Worm (Caenorhabditis elegans) whole organism, L1 larva: Measurements from ENCODE around the gene sir-2.3.

Experiments used
- C04F5.9 ChIP-seq: sonication (generic microtip); optimal IDR thresholded peaks from 2 replicates; lab custom pipeline; 2016; ENCODE audit warnings: missing genetic modification characterization, missing compliant biosample characterization
- alr-1 ChIP-seq: fragments of 200-800 bp; sonication (Bioruptor generic); optimal IDR thresholded peaks from 2 replicates; lab custom pipeline; 2018; ENCODE audit warnings: borderline replicate concordance, mild to moderate bottlenecking, missing genetic modification characterization, missing compliant biosample characterization
- aly-2 ChIP-seq: fragments of 150-350 bp; optimal IDR thresholded peaks from 2 replicates; lab custom pipeline; 2014; ENCODE audit warnings: missing biosample characterization, missing genetic modification characterization
- blmp-1 ChIP-seq: fragments of 150-350 bp; optimal IDR thresholded peaks from 2 replicates; lab custom pipeline; 2014; ENCODE audit warnings: missing biosample characterization, missing genetic modification characterization
- ceh-8 ChIP-seq: fragments of 200-800 bp; sonication (Bioruptor generic); optimal IDR thresholded peaks from 2 replicates; lab custom pipeline; 2018; ENCODE audit warnings: mild to moderate bottlenecking, missing genetic modification characterization, moderate library complexity, missing compliant biosample characterization
- efl-1 ChIP-seq, 4 experiments: fragments of 150-350 bp; optimal IDR thresholded peaks in 3 of 4; peaks in 1 of 4; 1 replicate in 1 of 4; 2 replicates in 3 of 4; lab custom pipeline; 2014; ENCODE audit warnings: missing biosample characterization in 2 of 4, missing genetic modification characterization in 2 of 4, missing genetic modification reagents in 2 of 4
- efl-3 ChIP-seq: fragments of 200-800 bp; sonication (Bioruptor generic); optimal IDR thresholded peaks from 2 replicates; lab custom pipeline; 2018; ENCODE audit warnings: mild to moderate bottlenecking, missing genetic modification characterization, missing compliant biosample characterization
- elt-2 ChIP-seq: sonication (generic microtip); optimal IDR thresholded peaks from 2 replicates; lab custom pipeline; 2016; ENCODE audit warnings: missing genetic modification characterization, mild to moderate bottlenecking, inconsistent platforms, missing compliant biosample characterization, missing genetic modification reagents
- elt-3 ChIP-seq, 6 experiments: fragments of 150-350 bp in 1 of 6; sonication (generic microtip); optimal IDR thresholded peaks; 2 replicates each; lab custom pipeline; 2017 to 2018; ENCODE audit warnings: missing biosample characterization in 6 of 6, missing genetic modification characterization in 6 of 6, inconsistent platforms in 1 of 6
- fkh-8 ChIP-seq: sonication (generic microtip); optimal IDR thresholded peaks from 2 replicates; lab custom pipeline; 2016; ENCODE audit warnings: mild to moderate bottlenecking, missing genetic modification characterization, missing compliant biosample characterization
- fos-1 ChIP-seq: fragments of 150-350 bp; optimal IDR thresholded peaks from 2 replicates; lab custom pipeline; 2014; ENCODE audit warnings: missing biosample characterization, missing genetic modification characterization
- jun-1 ChIP-seq: fragments of 150-350 bp; optimal IDR thresholded peaks from 2 replicates; lab custom pipeline; 2014; ENCODE audit warnings: missing biosample characterization, missing genetic modification reagents, missing genetic modification characterization
- lin-14 ChIP-seq: fragments of 200-800 bp; sonication (Bioruptor generic); optimal IDR thresholded peaks from 2 replicates; lab custom pipeline; 2018; ENCODE audit warnings: mild to moderate bottlenecking, missing genetic modification characterization, moderate library complexity, missing compliant biosample characterization
- lin-35 ChIP-seq, 2 experiments: fragments of 150-350 bp; optimal IDR thresholded peaks; 2 replicates each; lab custom pipeline; 2014; ENCODE audit warnings: missing biosample characterization in 2 of 2, missing genetic modification characterization in 2 of 2, missing genetic modification reagents in 2 of 2
- mdl-1 ChIP-seq, 2 experiments: fragments of 150-350 bp; optimal IDR thresholded peaks; 2 replicates each; lab custom pipeline; 2014 to 2017; ENCODE audit warnings: missing biosample characterization in 2 of 2, missing genetic modification characterization in 2 of 2, inconsistent platforms in 1 of 2
- mef-2 ChIP-seq: fragments of 150-350 bp; optimal IDR thresholded peaks from 2 replicates; lab custom pipeline; 2014; ENCODE audit warnings: missing biosample characterization, missing genetic modification characterization
- nhr-11 ChIP-seq: fragments of 150-350 bp; optimal IDR thresholded peaks from 2 replicates; lab custom pipeline; 2014; ENCODE audit warnings: missing biosample characterization, missing genetic modification characterization
- nhr-19 ChIP-seq: fragments of 200-800 bp; sonication (Bioruptor generic); conservative IDR thresholded peaks from 2 replicates; pipeline ENCODE4 v1.3.6; 2022; ENCODE audit warnings: missing genetic modification characterization, missing compliant biosample characterization
- nhr-20 ChIP-seq: sonication (generic microtip); optimal IDR thresholded peaks from 2 replicates; lab custom pipeline; 2016; ENCODE audit warnings: mild to moderate bottlenecking, missing genetic modification characterization, missing compliant biosample characterization
- nhr-47 ChIP-seq: sonication (generic microtip); optimal IDR thresholded peaks from 2 replicates; lab custom pipeline; 2016; ENCODE audit warnings: mild to moderate bottlenecking, missing genetic modification characterization, moderate library complexity, missing compliant biosample characterization
- nhr-71 ChIP-seq: sonication (generic microtip); optimal IDR thresholded peaks from 2 replicates; lab custom pipeline; 2016; ENCODE audit warnings: mild to moderate bottlenecking, missing genetic modification characterization, moderate library complexity, missing compliant biosample characterization
- nhr-84 ChIP-seq: sonication (generic microtip); optimal IDR thresholded peaks from 2 replicates; lab custom pipeline; 2017; ENCODE audit warnings: missing biosample characterization, missing genetic modification characterization
- nhr-90 ChIP-seq: sonication (generic microtip); optimal IDR thresholded peaks from 2 replicates; lab custom pipeline; 2016; ENCODE audit warnings: mild to moderate bottlenecking, missing genetic modification characterization, missing compliant biosample characterization; ENCODE audit not compliant: poor library complexity
- pax-3 ChIP-seq: fragments of 200-800 bp; sonication (Bioruptor generic); optimal IDR thresholded peaks from 2 replicates; lab custom pipeline; 2018; ENCODE audit warnings: mild to moderate bottlenecking, missing genetic modification characterization, moderate library complexity, missing compliant biosample characterization
- snpc-4 ChIP-seq: fragments of 150-350 bp; optimal IDR thresholded peaks from 2 replicates; lab custom pipeline; 2014; ENCODE audit warnings: missing biosample characterization, missing genetic modification characterization
- snu-23 ChIP-seq: sonication (generic microtip); optimal IDR thresholded peaks from 2 replicates; lab custom pipeline; 2016; ENCODE audit warnings: missing genetic modification characterization, missing compliant biosample characterization
- unc-62 ChIP-seq: fragments of 150-350 bp; optimal IDR thresholded peaks from 2 replicates; lab custom pipeline; 2014; ENCODE audit warnings: missing biosample characterization, missing genetic modification reagents, missing genetic modification characterization
- unc-98 ChIP-seq: fragments of 200-800 bp; sonication (Bioruptor generic); IDR thresholded peaks from 2 replicates; pipeline ENCODE4 v1.3.6; 2022; ENCODE audit warnings: missing genetic modification characterization, missing compliant biosample characterization
- vab-15 ChIP-seq: sonication (generic microtip); optimal IDR thresholded peaks from 2 replicates; lab custom pipeline; 2017; ENCODE audit warnings: missing genotype, mild to moderate bottlenecking, missing genetic modification characterization, missing compliant biosample characterization
- zip-4 ChIP-seq: fragments of 200-800 bp; sonication (Bioruptor generic); optimal IDR thresholded peaks from 2 replicates; lab custom pipeline; 2018; ENCODE audit warnings: mild to moderate bottlenecking, missing genetic modification characterization, moderate library complexity, missing compliant biosample characterization
- ztf-4 ChIP-seq: fragments of 150-350 bp; optimal IDR thresholded peaks from 2 replicates; lab custom pipeline; 2014; ENCODE audit warnings: missing biosample characterization, missing genetic modification characterization

Gene sir-2.3

DNA sequence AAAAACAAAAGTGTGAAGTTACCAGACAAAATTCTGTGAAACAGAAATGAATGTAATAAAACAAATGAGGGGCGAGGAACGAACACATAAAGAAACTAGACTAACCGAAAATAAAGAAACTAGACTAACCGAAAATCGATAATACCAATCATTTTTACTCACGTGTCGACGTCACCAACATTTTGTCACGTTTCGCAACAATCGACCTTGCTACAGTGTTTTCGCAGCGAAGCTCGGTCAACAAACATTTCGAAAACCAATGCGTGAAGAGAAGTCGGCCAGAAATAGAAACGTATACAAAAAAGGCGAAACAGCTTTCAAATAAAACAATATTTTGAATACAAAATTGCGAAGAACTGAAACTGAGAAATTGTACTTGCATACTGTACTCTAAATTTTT lies 35.5 kb downstream of the sir-2.3 start:
- TF ChIP-seq nhr-20 (tag; lab: Kevin White, UChicago) (peak; percentile 78), snu-23 (GFP tag; lab: Kevin White, UChicago) (peak; percentile 42), lin-14 (GFP tag; lab: Kevin White, UChicago) (peak; percentile 48), ceh-8 (GFP tag; lab: Kevin White, UChicago) (no peak), lin-35 (GFP tag; optimal IDR thresholded peaks at IDR 0.05; lab: Kevin White, UChicago) (peak in 1 of 2 experiments; percentile 56), pax-3 (no peak), aly-2 (tag; lab: Kevin White, UChicago) (no peak), nhr-71 (tag; lab: Kevin White, UChicago) (peak; percentile 36), alr-1 (tag; lab: Kevin White, UChicago) (no peak), nhr-19 (GFP tag; lab: Robert Waterston, UW) (0 out of 2 replicates have a peak, but pooled peaks have one; percentile 8), blmp-1 (tag; lab: Kevin White, UChicago) (peak; percentile 15), elt-3 (tag; optimal IDR thresholded peaks at IDR 0.05; lab: Kevin White, UChicago) (peak in 1 of 6 experiments; percentile 44), mdl-1 (tag; optimal IDR thresholded peaks at IDR 0.05; lab: Kevin White, UChicago) (peak in 1 of 2 experiments; percentile 70), efl-1 (optimal IDR thresholded peaks at IDR 0.05; lab: Kevin White, UChicago) (no peak), efl-1 (GFP tag; optimal IDR thresholded peaks at IDR 0.05 in 1 of 2; lab: Kevin White, UChicago) (peak in 1 of 2 experiments; percentile 56)

DNA sequence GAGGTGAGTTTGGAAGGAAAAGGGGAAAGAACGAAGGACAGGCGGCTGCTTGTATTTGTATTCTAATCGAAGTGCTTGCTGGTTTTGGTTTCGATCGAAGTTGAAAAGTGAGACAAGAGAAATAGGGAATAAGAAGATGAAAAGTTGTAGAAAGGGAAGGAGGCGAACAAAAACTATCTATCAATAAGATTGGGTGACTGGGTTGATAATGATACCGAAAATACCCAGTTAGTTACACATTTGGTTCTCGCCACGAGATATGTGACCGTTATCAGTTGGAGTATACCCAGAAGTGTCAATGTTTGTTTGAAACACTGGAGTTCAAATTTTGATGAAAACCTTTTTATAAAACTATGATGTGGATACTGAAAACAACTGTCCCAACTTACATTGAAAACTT lies 36.8 kb downstream of the sir-2.3 start:
- TF ChIP-seq lin-14 (GFP tag; lab: Kevin White, UChicago) (peak; percentile 7), elt-3 (tag; optimal IDR thresholded peaks at IDR 0.05; lab: Kevin White, UChicago) (peak in 1 of 6 experiments; percentile 26), snu-23 (GFP tag; lab: Kevin White, UChicago) (no peak), efl-3 (no peak), lin-35 (GFP tag; optimal IDR thresholded peaks at IDR 0.05; lab: Kevin White, UChicago) (peak in 1 of 2 experiments; percentile 14), nhr-20 (tag; lab: Kevin White, UChicago) (peak; percentile 5), blmp-1 (tag; lab: Kevin White, UChicago) (peak; percentile 53), elt-2 (tag; lab: Kevin White, UChicago) (peak; percentile 57), nhr-11 (tag; lab: Kevin White, UChicago) (no peak), mdl-1 (tag; optimal IDR thresholded peaks at IDR 0.05; lab: Kevin White, UChicago) (peak in 1 of 2 experiments; percentile 6)

DNA sequence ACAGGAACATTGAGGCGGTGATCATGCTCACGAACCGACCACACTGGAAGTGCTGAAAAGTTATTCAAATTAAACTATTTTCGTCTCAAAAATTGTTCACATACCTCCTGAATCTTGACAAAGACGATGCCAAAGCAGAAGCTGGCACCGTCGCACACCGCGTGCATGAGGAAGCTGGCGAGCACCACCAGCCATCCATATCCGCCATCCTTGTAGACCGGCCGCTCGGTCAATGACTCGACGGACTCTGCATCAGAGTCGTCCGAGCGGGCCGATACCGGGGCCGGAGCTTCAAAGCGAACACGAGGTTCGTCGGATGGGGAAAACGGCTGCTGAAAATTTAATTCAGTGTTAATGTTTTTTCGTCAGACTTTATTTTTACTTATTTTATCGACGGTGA lies 44.7 kb downstream of the sir-2.3 start:
- no peak for TF ChIP-seq efl-1 (optimal IDR thresholded peaks at IDR 0.05; lab: Kevin White, UChicago)
- TF ChIP-seq efl-1 (GFP tag; optimal IDR thresholded peaks at IDR 0.05 in 1 of 2; lab: Kevin White, UChicago): peak in 1 of 2 experiments; percentile 62
- no peak for TF ChIP-seq jun-1 (tag; lab: Kevin White, UChicago)
- no peak for TF ChIP-seq unc-62 (GFP tag; lab: Kevin White, UChicago)
- TF ChIP-seq snpc-4 (tag; lab: Kevin White, UChicago): no peak

DNA sequence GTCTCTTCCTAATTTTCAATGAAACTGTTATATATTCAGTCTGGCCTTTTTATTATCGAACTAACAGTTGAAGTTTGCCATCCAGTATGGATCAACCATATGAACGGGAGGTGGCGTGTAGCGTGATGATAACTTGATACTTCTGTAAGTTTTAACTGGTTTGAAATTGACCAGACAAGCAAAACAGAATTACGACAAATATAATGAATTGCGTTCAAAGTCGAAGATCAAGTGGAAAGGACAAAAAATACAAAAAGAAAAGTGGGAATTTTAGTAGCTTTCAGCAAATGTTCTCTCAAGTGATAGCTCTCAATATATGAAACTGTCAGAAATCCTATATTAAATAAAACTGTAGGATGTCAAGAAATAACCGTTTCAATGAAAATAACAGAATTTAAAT lies 45.4 kb downstream of the sir-2.3 start, which contains the start of the genes C49F8.14 and gem-1:
Gene C49F8.14, minus strand, starts transcription at position 99 of the 400 bp plus-strand sequence.
Gene gem-1, minus strand, starts transcription at position 142 of the 400 bp plus-strand sequence.
- no peak for TF ChIP-seq C04F5.9
- TF ChIP-seq mef-2: no peak
- no peak for TF ChIP-seq nhr-84 (tag; lab: Kevin White, UChicago)
- no peak for TF ChIP-seq blmp-1 (tag; lab: Kevin White, UChicago)
- TF ChIP-seq unc-62 (GFP tag; lab: Kevin White, UChicago): no peak
- TF ChIP-seq nhr-47: no peak
- no peak for TF ChIP-seq fos-1 (tag; lab: Kevin White, UChicago)
- no peak for TF ChIP-seq lin-35 (GFP tag; optimal IDR thresholded peaks at IDR 0.05; lab: Kevin White, UChicago)
- no peak for TF ChIP-seq unc-98 (GFP tag; lab: Robert Waterston, UW)
- TF ChIP-seq fkh-8: no peak
- TF ChIP-seq vab-15: no peak
- no peak for TF ChIP-seq nhr-90 (tag; lab: Kevin White, UChicago)
- TF ChIP-seq ztf-4: no peak
- TF ChIP-seq, all 84 proteins: peak for 0

DNA sequence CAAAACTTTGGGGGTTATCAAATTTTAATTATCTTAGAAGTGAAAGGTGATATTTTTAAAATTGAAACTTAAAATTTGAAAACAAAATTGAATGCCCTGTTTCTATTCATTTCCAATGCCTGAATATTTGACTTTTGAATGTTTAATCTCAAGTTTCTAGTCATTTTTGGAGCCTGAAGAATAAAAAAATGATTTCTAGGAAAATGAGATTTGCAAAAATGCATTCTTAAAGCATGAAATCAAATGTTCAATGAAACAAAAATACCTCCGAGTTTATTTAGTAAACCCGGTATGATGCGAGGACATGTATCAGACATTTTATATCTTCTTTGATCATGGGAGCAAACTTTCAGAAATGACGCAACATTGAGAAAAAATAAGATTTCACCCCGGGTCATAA lies 47.6 kb downstream of the sir-2.3 start:
- no peak for TF ChIP-seq C04F5.9
- TF ChIP-seq zip-4: no peak
- TF ChIP-seq nhr-11 (tag; lab: Kevin White, UChicago): peak; percentile 72
